Worm (Caenorhabditis elegans) whole organism, late embryonic: ENCODE results near the gene cpd-2.

Experiments
- C38D4.7 ChIP-seq: fragments of 200-800 bp; sonication (Bioruptor generic); optimal IDR thresholded peaks from 2 replicates; lab custom pipeline; 2018; ENCODE audit warnings: mild to moderate bottlenecking, missing genetic modification characterization, moderate library complexity, missing compliant biosample characterization
- dmd-4 ChIP-seq: sonication (generic microtip); optimal IDR thresholded peaks from 2 replicates; lab custom pipeline; 2016; ENCODE audit warnings: borderline replicate concordance, missing genetic modification characterization, missing compliant biosample characterization
- dve-1 ChIP-seq: sonication (generic microtip); optimal IDR thresholded peaks from 2 replicates; lab custom pipeline; 2017; ENCODE audit warnings: antibody characterized with exemption, mild to moderate bottlenecking, missing genetic modification characterization, missing compliant biosample characterization
- ets-4 ChIP-seq: sonication (generic microtip); optimal IDR thresholded peaks from 2 replicates; lab custom pipeline; 2016; ENCODE audit warnings: missing genetic modification characterization, missing compliant biosample characterization
- nhr-11 ChIP-seq: fragments of 150-350 bp; optimal IDR thresholded peaks from 2 replicates; lab custom pipeline; 2014; ENCODE audit warnings: missing biosample characterization, missing genetic modification characterization
- pha-4 ChIP-seq: fragments of 150-350 bp; optimal IDR thresholded peaks from 2 replicates; lab custom pipeline; 2018; ENCODE audit warnings: missing biosample characterization, missing genetic modification reagents, missing genetic modification characterization

ce11 chrX:16041808-16042207, 7.9 kb upstream of the cpd-2 start:
- no peak for TF ChIP-seq C38D4.7 (GFP tag; lab: Kevin White, UChicago)
- TF ChIP-seq nhr-11: no peak
- TF ChIP-seq pha-4 (tag; lab: Kevin White, UChicago): no peak
- no peak for TF ChIP-seq dmd-4
- no peak for TF ChIP-seq ets-4 (tag; lab: Kevin White, UChicago)
- no peak for TF ChIP-seq dve-1 (tag; lab: Kevin White, UChicago)
